Fruit fly (Drosophila melanogaster): ENCODE measurements around the gene CG34299.

DNA sequence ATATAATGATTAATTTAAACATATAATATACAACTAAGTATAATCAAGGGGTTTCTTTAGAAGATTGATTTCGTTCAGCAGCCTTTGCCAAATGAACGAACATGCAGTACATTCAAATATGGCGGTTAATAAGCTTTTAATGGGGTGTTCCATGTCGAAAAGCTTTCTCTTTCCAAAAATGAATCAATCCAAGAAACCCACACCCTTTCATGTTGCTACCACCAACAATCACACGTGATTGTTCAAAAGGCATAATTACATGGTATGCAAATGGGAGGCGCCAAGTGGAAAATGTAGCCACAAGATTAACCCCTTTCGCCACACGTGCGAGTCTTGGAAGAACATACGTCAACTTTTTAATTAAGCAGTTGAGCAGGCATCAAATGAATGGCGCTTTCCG is 43.4 kb upstream of the CG34299 start:
- no peak for TF ChIP-seq kay (GFP tag; optimal IDR thresholded peaks at IDR 0.05)
- no peak for TF ChIP-seq CG3281 (GFP tag; optimal IDR thresholded peaks at IDR 0.05)
- TF ChIP-seq hbn (GFP tag; IDR thresholded peaks at IDR 0.05; ENCODE audit: partially characterized antibody) = no peak
- TF ChIP-seq twi (tag; optimal IDR thresholded peaks at IDR 0.05) = no peak
- TF ChIP-seq CG4617 (GFP tag; optimal IDR thresholded peaks at IDR 0.05; ENCODE audit: borderline replicate concordance) = no peak
- no peak for TF ChIP-seq CG11723 (GFP tag; optimal IDR thresholded peaks at IDR 0.05)
- no peak for TF ChIP-seq al (GFP tag; IDR thresholded peaks at IDR 0.05)
- peak; percentile 5; the same call in 1 of the 2 replicates for TF ChIP-seq CG13287 (GFP tag; IDR thresholded peaks at IDR 0.05; ENCODE audit: partially characterized antibody)
- no peak for TF ChIP-seq croc (GFP tag; conservative IDR thresholded peaks at IDR 0.05)
- no peak for TF ChIP-seq CG1233 (GFP tag; optimal IDR thresholded peaks at IDR 0.05)
- TF ChIP-seq ci (GFP tag; IDR thresholded peaks at IDR 0.05) = peak; percentile 18; the same call in 1 of the 3 replicates

Data from whole organism, embryonic.